Fruit fly (Drosophila melanogaster) whole organism, embryonic: Measurements from ENCODE around the gene CG15408.

Experiments
- ATbp ChIP-seq: fragments of 200-800 bp; sonication (Bioruptor generic); optimal IDR thresholded peaks from 2 replicates; lab custom pipeline; 2017; ENCODE audit warnings: missing biosample characterization, mild to moderate bottlenecking, missing genetic modification characterization, missing genetic modification reagents
- Blimp-1 ChIP-seq: fragments of 200-800 bp; sonication (Bioruptor generic); optimal IDR thresholded peaks from 3 replicates; lab custom pipeline; 2018; ENCODE audit warnings: missing biosample characterization, missing genetic modification characterization, mild to moderate bottlenecking, moderate library complexity, missing genetic modification reagents
- CG1024 ChIP-seq: fragments of 200-800 bp; sonication (Bioruptor generic); IDR thresholded peaks from 2 replicates; pipeline ENCODE4 v1.3.6; 2022; ENCODE audit warnings: missing biosample characterization, missing genetic modification characterization
- CG10979 ChIP-seq: fragments of 200-800 bp; sonication (Bioruptor generic); optimal IDR thresholded peaks from 2 replicates; lab custom pipeline; 2018; ENCODE audit warnings: missing biosample characterization, mild to moderate bottlenecking, missing genetic modification characterization, moderate library complexity
- CG12299 ChIP-seq: fragments of 200-800 bp; sonication (Bioruptor generic); optimal IDR thresholded peaks from 2 replicates; lab custom pipeline; 2018; ENCODE audit warnings: missing biosample characterization, mild to moderate bottlenecking, missing genetic modification characterization
- CG1603 ChIP-seq: fragments of 200-800 bp; sonication (Bioruptor generic); optimal IDR thresholded peaks from 2 replicates; lab custom pipeline; 2019; ENCODE audit warnings: missing biosample characterization, mild to moderate bottlenecking, missing genetic modification characterization, moderate library complexity
- CG17361 ChIP-seq: fragments of 200-800 bp; sonication (Bioruptor generic); IDR thresholded peaks from 3 replicates; pipeline ENCODE4 v1.3.6; 2022; ENCODE audit warnings: missing biosample characterization, missing genetic modification characterization
- CG17385 ChIP-seq: fragments of 200-800 bp; sonication (Bioruptor generic); optimal IDR thresholded peaks from 3 replicates; lab custom pipeline; 2018; ENCODE audit warnings: missing biosample characterization, mild to moderate bottlenecking, missing genetic modification characterization
- CG18262 ChIP-seq: fragments of 200-800 bp; optimal IDR thresholded peaks from 3 replicates; lab custom pipeline; 2019; ENCODE audit warnings: missing biosample characterization, mild to moderate bottlenecking, missing genetic modification characterization, moderate library complexity
- CG18599 ChIP-seq: fragments of 200-800 bp; sonication (Bioruptor generic); optimal IDR thresholded peaks from 3 replicates; lab custom pipeline; 2017; ENCODE audit warnings: missing biosample characterization, missing genetic modification characterization, mild to moderate bottlenecking, moderate library complexity, missing genetic modification reagents
- CG2202 ChIP-seq: fragments of 200-800 bp; sonication (Bioruptor generic); optimal IDR thresholded peaks from 2 replicates; lab custom pipeline; 2018; ENCODE audit warnings: missing biosample characterization, mild to moderate bottlenecking, missing genetic modification characterization
- CG2875 ChIP-seq: fragments of 200-800 bp; sonication (Bioruptor generic); optimal IDR thresholded peaks from 2 replicates; lab custom pipeline; 2017; ENCODE audit warnings: missing biosample characterization, mild to moderate bottlenecking, missing genetic modification characterization, missing genetic modification reagents
- CG31224 ChIP-seq: fragments of 200-800 bp; sonication (Bioruptor generic); IDR thresholded peaks from 2 replicates; pipeline ENCODE4 v1.3.6; 2022; ENCODE audit warnings: missing biosample characterization, missing genetic modification characterization
- CG32532 ChIP-seq: fragments of 200-800 bp; sonication (Bioruptor generic); IDR thresholded peaks from 2 replicates; pipeline ENCODE4 v1.3.6; 2022; ENCODE audit warnings: missing biosample characterization, missing genetic modification characterization
- CG3407 ChIP-seq: fragments of 200-800 bp; sonication (Bioruptor generic); optimal IDR thresholded peaks from 2 replicates; lab custom pipeline; 2018; ENCODE audit warnings: missing biosample characterization, mild to moderate bottlenecking, missing genetic modification characterization
- CG4360 ChIP-seq: fragments of 200-800 bp; sonication (Bioruptor generic); IDR thresholded peaks from 2 replicates; pipeline ENCODE4 v1.3.6; 2022; ENCODE audit warnings: missing biosample characterization, missing genetic modification characterization
- CG5180 ChIP-seq: fragments of 200-800 bp; sonication (Bioruptor generic); optimal IDR thresholded peaks from 3 replicates; lab custom pipeline; 2017; ENCODE audit warnings: missing biosample characterization, missing genetic modification characterization, mild to moderate bottlenecking, moderate library complexity, missing genetic modification reagents
- CG6689 ChIP-seq: fragments of 200-800 bp; sonication (Bioruptor generic); IDR thresholded peaks from 2 replicates; pipeline ENCODE4 v1.3.6; 2022; ENCODE audit warnings: missing biosample characterization, missing genetic modification characterization
- CG8765 ChIP-seq: fragments of 200-800 bp; sonication (Bioruptor generic); IDR thresholded peaks from 2 replicates; pipeline ENCODE4 v1.3.6; 2022; ENCODE audit warnings: missing biosample characterization, missing genetic modification characterization
- D19A ChIP-seq: fragments of 200-800 bp; optimal IDR thresholded peaks from 3 replicates; lab custom pipeline; 2019; ENCODE audit warnings: missing biosample characterization, mild to moderate bottlenecking, missing genetic modification characterization, moderate library complexity
- Dbx ChIP-seq: fragments of 200-800 bp; sonication (Bioruptor generic); IDR thresholded peaks from 3 replicates; pipeline ENCODE4 v1.3.6; 2022; ENCODE audit warnings: missing biosample characterization, missing genetic modification characterization
- Drgx ChIP-seq: fragments of 200-800 bp; sonication (Bioruptor generic); IDR thresholded peaks from 2 replicates; pipeline ENCODE4 v1.3.6; 2022; ENCODE audit warnings: missing biosample characterization, missing genetic modification characterization
- E2f2 ChIP-seq: fragments of 200-800 bp; sonication (Bioruptor generic); IDR thresholded peaks from 2 replicates; pipeline ENCODE4 v1.3.6; 2022; ENCODE audit warnings: missing biosample characterization, missing genetic modification characterization
- Ets65A ChIP-seq: fragments of 200-800 bp; sonication (Bioruptor generic); peaks from one replicate; lab custom pipeline; 2016; ENCODE audit warnings: missing biosample characterization, missing genetic modification characterization
- HLHmδ ChIP-seq: fragments of 200-800 bp; sonication (Bioruptor generic); optimal IDR thresholded peaks from 2 replicates; lab custom pipeline; 2018; ENCODE audit warnings: missing biosample characterization, mild to moderate bottlenecking, missing genetic modification characterization, moderate library complexity
- MESR4 ChIP-seq: fragments of 200-800 bp; sonication (Bioruptor generic); optimal IDR thresholded peaks from 2 replicates; lab custom pipeline; 2018; ENCODE audit warnings: missing biosample characterization, mild to moderate bottlenecking, missing genetic modification characterization, moderate library complexity
- Neu2 ChIP-seq: fragments of 200-800 bp; sonication (Bioruptor generic); optimal IDR thresholded peaks from 3 replicates; lab custom pipeline; 2016; ENCODE audit warnings: missing biosample characterization, missing genetic modification characterization, borderline replicate concordance
- Oli ChIP-seq: fragments of 200-800 bp; sonication (Bioruptor generic); optimal IDR thresholded peaks from 2 replicates; lab custom pipeline; 2018; ENCODE audit warnings: missing biosample characterization, mild to moderate bottlenecking, missing genetic modification characterization, moderate library complexity
- ap ChIP-seq: fragments of 200-800 bp; sonication (Bioruptor generic); IDR thresholded peaks from 2 replicates; pipeline ENCODE4 v1.3.6; 2022; ENCODE audit warnings: missing biosample characterization, missing genetic modification characterization
- bcd ChIP-seq: fragments of 200-800 bp; sonication (Bioruptor generic); optimal IDR thresholded peaks from 2 replicates; lab custom pipeline; 2017; ENCODE audit warnings: missing biosample characterization, mild to moderate bottlenecking, missing genetic modification characterization
- bsh ChIP-seq, 2 experiments: fragments of 200-800 bp; sonication (Bioruptor generic); optimal IDR thresholded peaks; 2 replicates each; lab custom pipeline; 2017 to 2018; ENCODE audit warnings: mild to moderate bottlenecking in 2 of 2, missing biosample characterization in 2 of 2, missing genetic modification characterization in 2 of 2, moderate library complexity in 1 of 2
- corto ChIP-seq: fragments of 200-800 bp; sonication (Bioruptor generic); optimal IDR thresholded peaks from 2 replicates; lab custom pipeline; 2016; ENCODE audit warnings: missing biosample characterization, mild to moderate bottlenecking, missing genetic modification characterization, moderate library complexity
- dmrt99B ChIP-seq: fragments of 200-800 bp; sonication (Bioruptor generic); optimal IDR thresholded peaks from 2 replicates; lab custom pipeline; 2018; ENCODE audit warnings: missing biosample characterization, mild to moderate bottlenecking, missing genetic modification characterization, moderate library complexity
- dpn ChIP-seq, 2 experiments: fragments of 200-800 bp; sonication (Bioruptor generic); optimal IDR thresholded peaks; 3 replicates each; lab custom pipeline; 2016; ENCODE audit warnings: missing biosample characterization in 2 of 2, missing genetic modification characterization in 2 of 2
- fd64A ChIP-seq: fragments of 200-800 bp; sonication (Bioruptor generic); optimal IDR thresholded peaks from 3 replicates; lab custom pipeline; 2018; ENCODE audit warnings: missing biosample characterization, mild to moderate bottlenecking, missing genetic modification characterization
- h ChIP-seq: fragments of >200 bp; optimal IDR thresholded peaks from 2 replicates; lab custom pipeline; 2017
- jigr1 ChIP-seq: fragments of 200-800 bp; sonication (Bioruptor generic); IDR thresholded peaks from 3 replicates; pipeline ENCODE4 v1.3.6; 2022; ENCODE audit warnings: missing biosample characterization, missing genetic modification characterization
- kni ChIP-seq: fragments of 200-800 bp; sonication (Bioruptor generic); optimal IDR thresholded peaks from 3 replicates; lab custom pipeline; 2017; ENCODE audit warnings: mild to moderate bottlenecking, missing biosample characterization, missing genetic modification reagents, missing genetic modification characterization
- lbe ChIP-seq: fragments of 200-800 bp; sonication (Bioruptor generic); optimal IDR thresholded peaks from 2 replicates; lab custom pipeline; 2016; ENCODE audit warnings: missing biosample characterization, mild to moderate bottlenecking, missing genetic modification characterization
- lilli ChIP-seq: fragments of 200-800 bp; sonication (Bioruptor generic); optimal IDR thresholded peaks from 3 replicates; lab custom pipeline; 2016; ENCODE audit warnings: missing biosample characterization, missing genetic modification characterization
- mirr ChIP-seq: fragments of 200-800 bp; sonication (Bioruptor generic); optimal IDR thresholded peaks from 3 replicates; lab custom pipeline; 2018; ENCODE audit warnings: missing biosample characterization, mild to moderate bottlenecking, missing genetic modification characterization
- nom ChIP-seq: fragments of 200-800 bp; sonication (Bioruptor generic); optimal IDR thresholded peaks from 2 replicates; lab custom pipeline; 2017; ENCODE audit warnings: missing biosample characterization, missing genetic modification characterization, mild to moderate bottlenecking, moderate library complexity, missing genetic modification reagents
- pfk ChIP-seq: fragments of 200-800 bp; sonication (Bioruptor generic); optimal IDR thresholded peaks from 2 replicates; lab custom pipeline; 2018; ENCODE audit warnings: missing biosample characterization, mild to moderate bottlenecking, missing genetic modification characterization, moderate library complexity
- psq ChIP-seq: fragments of 200-800 bp; sonication (Bioruptor generic); optimal IDR thresholded peaks from 2 replicates; lab custom pipeline; 2017; ENCODE audit warnings: missing biosample characterization, missing genetic modification characterization
- salm ChIP-seq: fragments of 200-800 bp; sonication (Bioruptor generic); optimal IDR thresholded peaks from 2 replicates; lab custom pipeline; 2018; ENCODE audit warnings: missing biosample characterization, mild to moderate bottlenecking, missing genetic modification characterization
- sqz ChIP-seq: fragments of 200-800 bp; sonication (Bioruptor generic); optimal IDR thresholded peaks from 3 replicates; lab custom pipeline; 2018; ENCODE audit warnings: missing biosample characterization, mild to moderate bottlenecking, missing genetic modification characterization
- tap ChIP-seq: fragments of 200-800 bp; optimal IDR thresholded peaks from 3 replicates; lab custom pipeline; 2019; ENCODE audit warnings: missing biosample characterization, mild to moderate bottlenecking, missing genetic modification characterization, moderate library complexity
- unc-4 ChIP-seq: fragments of 200-800 bp; sonication (Bioruptor generic); IDR thresholded peaks from 2 replicates; pipeline ENCODE4 v1.3.6; 2022; ENCODE audit warnings: missing biosample characterization, missing genetic modification characterization; ENCODE audit not compliant: partially characterized antibody

The CG15408 gene

DNA sequence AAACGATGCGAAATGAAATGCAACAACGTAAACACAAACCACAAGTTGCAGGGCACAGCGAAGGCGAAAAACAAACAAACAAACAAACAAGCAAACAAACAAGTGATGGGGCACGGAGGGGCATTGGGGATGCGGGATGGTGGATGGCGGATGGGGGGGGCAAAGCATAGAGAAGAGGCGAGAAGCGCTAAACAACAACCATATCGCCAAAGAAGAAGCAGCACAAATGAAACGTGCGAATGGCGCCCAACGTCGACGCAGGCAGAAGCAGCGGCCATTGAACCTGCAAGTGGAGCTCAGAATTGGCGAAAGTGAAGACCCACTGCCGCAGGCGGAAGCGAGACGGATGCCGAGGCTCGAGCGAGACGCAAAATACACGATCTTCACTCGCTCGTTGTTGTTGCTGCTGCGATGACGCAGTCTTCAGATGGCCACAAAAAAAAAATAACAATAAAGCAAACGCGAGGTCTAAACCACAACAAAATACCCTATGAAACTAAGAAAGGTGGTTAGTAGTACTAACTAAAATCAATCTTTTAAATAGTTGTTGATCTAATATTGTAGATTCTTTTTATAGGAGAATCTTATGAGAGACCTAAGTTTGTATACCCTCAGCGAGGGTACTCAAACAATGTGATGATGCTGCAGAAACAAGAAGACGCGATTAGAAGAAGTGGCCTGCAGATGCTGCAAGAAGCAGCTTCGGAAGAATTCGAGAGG is 13.3 kb downstream of the CG15408 start (continued):
- no peak for TF ChIP-seq h (lab: Kevin White, UChicago)
- TF ChIP-seq CG18262 = peak; percentile 1
- TF ChIP-seq CG18599 = peak; percentile 5
- peak; percentile 68 for TF ChIP-seq Ets65A (GFP tag; lab: Kevin White, UChicago)
- TF ChIP-seq CG8765 (GFP tag; lab: Robert Waterston, UW) = no peak
- peak; percentile 69 for TF ChIP-seq D19A (tag; lab: Kevin White, UChicago)
- no peak for TF ChIP-seq bcd
- peak; percentile 66 for TF ChIP-seq ATbp (GFP tag; lab: Kevin White, UChicago)
- TF ChIP-seq CG1603 (tag; lab: Kevin White, UChicago) = peak; percentile 28
- peak; percentile 80 for TF ChIP-seq Drgx (GFP tag; lab: Robert Waterston, UW)
- TF ChIP-seq CG2875 (GFP tag; lab: Kevin White, UChicago) = peak; percentile 13
- peak; percentile 58 for TF ChIP-seq sqz (GFP tag; lab: Kevin White, UChicago)
- TF ChIP-seq Oli (tag; lab: Kevin White, UChicago) = no peak
- TF ChIP-seq fd64A = peak; percentile 25
- no peak for TF ChIP-seq lilli (GFP tag; lab: Kevin White, UChicago)
- 0 out of 3 replicates have a peak, but pooled peaks have one; percentile 13 for TF ChIP-seq CG17361 (GFP tag; lab: Robert Waterston, UW)
- TF ChIP-seq kni = peak; percentile 3
- no peak for TF ChIP-seq mirr
- peak; percentile 91 for TF ChIP-seq corto (GFP tag; lab: Kevin White, UChicago)
- peak; percentile 8 for TF ChIP-seq nom (GFP tag; lab: Kevin White, UChicago)
- 0 out of 2 replicates have a peak, but pooled peaks have one; percentile 20 for TF ChIP-seq CG31224
- TF ChIP-seq Dbx (GFP tag; lab: Robert Waterston, UW) = 0 out of 3 replicates have a peak, but pooled peaks have one; percentile 23
- TF ChIP-seq CG3407 (GFP tag; lab: Kevin White, UChicago) = peak; percentile 11
- TF ChIP-seq psq (GFP tag; lab: Kevin White, UChicago) = peak; percentile 59
- TF ChIP-seq CG12299 = no peak
- peak; percentile 81 for TF ChIP-seq Blimp-1 (GFP tag; lab: Kevin White, UChicago)
- TF ChIP-seq MESR4 = no peak
- 0 out of 2 replicates have a peak, but pooled peaks have one; percentile 21 for TF ChIP-seq CG6689 (GFP tag; lab: Robert Waterston, UW)
- peak; percentile 54 to 69 for TF ChIP-seq bsh (GFP tag; optimal IDR thresholded peaks at IDR 0.05; lab: Kevin White, UChicago)
- 0 out of 2 replicates have a peak, but pooled peaks have one; percentile 21 for TF ChIP-seq CG32532
- 0 out of 2 replicates have a peak, but pooled peaks have one; percentile 30 for TF ChIP-seq ap (GFP tag; lab: Robert Waterston, UW)
- peak; percentile 90 for TF ChIP-seq lbe (GFP tag; lab: Kevin White, UChicago)
- TF ChIP-seq dpn (GFP tag; optimal IDR thresholded peaks at IDR 0.05; lab: Kevin White, UChicago) = peak in 1 of 2 experiments; percentile 13
- TF ChIP-seq pfk = no peak
- no peak for TF ChIP-seq salm (tag; lab: Kevin White, UChicago)
- no peak for TF ChIP-seq CG1024 (GFP tag; lab: Robert Waterston, UW)
- TF ChIP-seq CG5180 (GFP tag; lab: Kevin White, UChicago) = no peak
- peak; percentile 7 for TF ChIP-seq CG2202 (tag; lab: Kevin White, UChicago)
- TF ChIP-seq Neu2 (GFP tag; lab: Kevin White, UChicago) = no peak
- peak; percentile 54 for TF ChIP-seq HLHmδ (GFP tag; lab: Kevin White, UChicago)
- TF ChIP-seq unc-4 (GFP tag; lab: Robert Waterston, UW) = no peak
- no peak for TF ChIP-seq dmrt99B (tag; lab: Kevin White, UChicago)
- TF ChIP-seq jigr1 = no peak
- peak; percentile 61 for TF ChIP-seq CG17385
- no peak for TF ChIP-seq E2f2
- no peak for TF ChIP-seq tap (tag; lab: Kevin White, UChicago)
- peak; percentile 15 for TF ChIP-seq CG10979 (tag; lab: Kevin White, UChicago)
- peak; percentile 41 for TF ChIP-seq CG4360
